Fruit fly (Drosophila melanogaster) whole organism, embryonic: Measurements from ENCODE around the gene CG12256.

Source experiments
- Atf3 ChIP-seq: fragments of 200-800 bp; sonication (Bioruptor generic); optimal IDR thresholded peaks from 3 replicates; lab custom pipeline; 2016; ENCODE audit warnings: missing biosample characterization, missing genetic modification characterization
- BEAF-32 ChIP-seq: fragments of 200-800 bp; sonication (Bioruptor generic); optimal IDR thresholded peaks from 3 replicates; lab custom pipeline; 2017; ENCODE audit warnings: missing biosample characterization, missing genetic modification characterization, mild to moderate bottlenecking, moderate library complexity, missing genetic modification reagents
- Bgb ChIP-seq: fragments of 200-800 bp; sonication (Bioruptor generic); IDR thresholded peaks from 2 replicates; pipeline ENCODE4 v1.3.6; 2022; ENCODE audit warnings: missing biosample characterization, missing genetic modification characterization; ENCODE audit not compliant: partially characterized antibody
- CG10147 ChIP-seq: fragments of 200-800 bp; sonication (Bioruptor generic); optimal IDR thresholded peaks from 2 replicates; lab custom pipeline; 2019; ENCODE audit warnings: missing biosample characterization, mild to moderate bottlenecking, missing genetic modification characterization, moderate library complexity
- CG10267 ChIP-seq: fragments of 200-800 bp; sonication (Bioruptor generic); optimal IDR thresholded peaks from 2 replicates; lab custom pipeline; 2018; ENCODE audit warnings: missing biosample characterization, mild to moderate bottlenecking, missing genetic modification characterization, moderate library complexity
- CG11560 ChIP-seq: fragments of 200-800 bp; sonication (Bioruptor generic); IDR thresholded peaks from 3 replicates; pipeline ENCODE4 v1.3.6; 2022; ENCODE audit warnings: missing biosample characterization, missing genetic modification characterization
- CG1233 ChIP-seq: fragments of 200-800 bp; sonication (Bioruptor generic); optimal IDR thresholded peaks from 4 replicates; lab custom pipeline; 2018; ENCODE audit warnings: missing biosample characterization, mild to moderate bottlenecking, missing genetic modification characterization
- CG14441 ChIP-seq: fragments of 200-800 bp; sonication (Bioruptor generic); IDR thresholded peaks from 2 replicates; pipeline ENCODE4 v1.3.6; 2022; ENCODE audit warnings: missing biosample characterization, missing genetic modification characterization
- CG14667 ChIP-seq: fragments of 200-800 bp; sonication (Bioruptor generic); IDR thresholded peaks from 2 replicates; pipeline ENCODE4 v1.3.6; 2022; ENCODE audit warnings: missing biosample characterization, missing genetic modification characterization
- CG15011 ChIP-seq: fragments of 200-800 bp; sonication (Bioruptor generic); optimal IDR thresholded peaks from 3 replicates; lab custom pipeline; 2018; ENCODE audit warnings: missing biosample characterization, mild to moderate bottlenecking, missing genetic modification characterization
- CG1602 ChIP-seq: fragments of 200-800 bp; sonication (Bioruptor generic); optimal IDR thresholded peaks from 3 replicates; lab custom pipeline; 2016; ENCODE audit warnings: missing biosample characterization, missing genetic modification characterization
- CG16779 ChIP-seq: fragments of 200-800 bp; sonication (Bioruptor generic); IDR thresholded peaks from 2 replicates; pipeline ENCODE4 v1.3.6; 2022; ENCODE audit warnings: missing biosample characterization, missing genetic modification characterization
- CG17385 ChIP-seq: fragments of 200-800 bp; sonication (Bioruptor generic); optimal IDR thresholded peaks from 3 replicates; lab custom pipeline; 2018; ENCODE audit warnings: missing biosample characterization, mild to moderate bottlenecking, missing genetic modification characterization
- CG17568 ChIP-seq: fragments of 200-800 bp; sonication (Bioruptor generic); optimal IDR thresholded peaks from 2 replicates; lab custom pipeline; 2018; ENCODE audit warnings: missing biosample characterization, mild to moderate bottlenecking, missing genetic modification characterization, moderate library complexity
- CG1832 ChIP-seq: fragments of 200-800 bp; sonication (Bioruptor generic); optimal IDR thresholded peaks from 2 replicates; lab custom pipeline; 2017; ENCODE audit warnings: missing biosample characterization, mild to moderate bottlenecking, missing genetic modification characterization, inconsistent platforms
- CG18619 ChIP-seq: fragments of 200-800 bp; sonication (Bioruptor generic); optimal IDR thresholded peaks from 3 replicates; lab custom pipeline; 2017; ENCODE audit warnings: missing biosample characterization, mild to moderate bottlenecking, missing genetic modification characterization
- CG2116 ChIP-seq: fragments of 200-800 bp; sonication (Bioruptor generic); optimal IDR thresholded peaks from 3 replicates; lab custom pipeline; 2018; ENCODE audit warnings: missing biosample characterization, mild to moderate bottlenecking, missing genetic modification characterization
- CG2202 ChIP-seq: fragments of 200-800 bp; sonication (Bioruptor generic); optimal IDR thresholded peaks from 2 replicates; lab custom pipeline; 2018; ENCODE audit warnings: missing biosample characterization, mild to moderate bottlenecking, missing genetic modification characterization
- CG30431 ChIP-seq: fragments of 200-800 bp; sonication (Bioruptor generic); optimal IDR thresholded peaks from 2 replicates; lab custom pipeline; 2017; ENCODE audit warnings: missing biosample characterization, missing genetic modification characterization
- CG34422 ChIP-seq: fragments of 200-800 bp; sonication (Bioruptor generic); IDR thresholded peaks from 3 replicates; pipeline ENCODE4 v1.3.6; 2022; ENCODE audit warnings: missing biosample characterization, missing genetic modification characterization
- CG3995 ChIP-seq: fragments of 200-800 bp; sonication (Bioruptor generic); optimal IDR thresholded peaks from 3 replicates; lab custom pipeline; 2016; ENCODE audit warnings: missing biosample characterization, missing genetic modification characterization
- CG6683 ChIP-seq: fragments of 200-800 bp; sonication (Bioruptor generic); optimal IDR thresholded peaks from 2 replicates; lab custom pipeline; 2017; ENCODE audit warnings: missing biosample characterization, mild to moderate bottlenecking, missing genetic modification characterization, missing genetic modification reagents
- CG6689 ChIP-seq: fragments of 200-800 bp; sonication (Bioruptor generic); IDR thresholded peaks from 2 replicates; pipeline ENCODE4 v1.3.6; 2022; ENCODE audit warnings: missing biosample characterization, missing genetic modification characterization
- CG6791 ChIP-seq: fragments of 200-800 bp; sonication (Bioruptor generic); IDR thresholded peaks from 3 replicates; pipeline ENCODE4 v1.3.6; 2022; ENCODE audit warnings: missing biosample characterization, missing genetic modification characterization; ENCODE audit not compliant: partially characterized antibody
- CG7556 ChIP-seq: fragments of 200-800 bp; sonication (Bioruptor generic); optimal IDR thresholded peaks from 2 replicates; lab custom pipeline; 2017; ENCODE audit warnings: missing biosample characterization, mild to moderate bottlenecking, missing genetic modification characterization
- CG7963 ChIP-seq: fragments of 200-800 bp; sonication (Bioruptor generic); IDR thresholded peaks from 3 replicates; pipeline ENCODE4 v1.3.6; 2022; ENCODE audit warnings: missing biosample characterization, missing genetic modification characterization; ENCODE audit not compliant: partially characterized antibody
- CG8765 ChIP-seq: fragments of 200-800 bp; sonication (Bioruptor generic); IDR thresholded peaks from 2 replicates; pipeline ENCODE4 v1.3.6; 2022; ENCODE audit warnings: missing biosample characterization, missing genetic modification characterization
- CG9817 ChIP-seq: fragments of 200-800 bp; sonication (Bioruptor generic); optimal IDR thresholded peaks from 2 replicates; lab custom pipeline; 2018; ENCODE audit warnings: missing biosample characterization, mild to moderate bottlenecking, missing genetic modification characterization, moderate library complexity
- Camta ChIP-seq: fragments of 200-800 bp; sonication (Bioruptor generic); optimal IDR thresholded peaks from 2 replicates; lab custom pipeline; 2016; ENCODE audit warnings: missing biosample characterization, missing genetic modification characterization
- Doc3 ChIP-seq: fragments of 200-800 bp; sonication (Bioruptor generic); IDR thresholded peaks from 3 replicates; pipeline ENCODE4 v1.3.6; 2022; ENCODE audit warnings: missing biosample characterization, missing genetic modification characterization; ENCODE audit not compliant: partially characterized antibody
- Dp ChIP-seq: fragments of 200-800 bp; sonication (Bioruptor generic); optimal IDR thresholded peaks from 2 replicates; lab custom pipeline; 2018; ENCODE audit warnings: missing biosample characterization, mild to moderate bottlenecking, missing genetic modification characterization, moderate library complexity
- Fer2 ChIP-seq: fragments of 200-800 bp; sonication (Bioruptor generic); optimal IDR thresholded peaks from 2 replicates; lab custom pipeline; 2018; ENCODE audit warnings: missing biosample characterization, mild to moderate bottlenecking, missing genetic modification characterization, moderate library complexity
- HLHmδ ChIP-seq: fragments of 200-800 bp; sonication (Bioruptor generic); optimal IDR thresholded peaks from 2 replicates; lab custom pipeline; 2018; ENCODE audit warnings: missing biosample characterization, mild to moderate bottlenecking, missing genetic modification characterization, moderate library complexity
- Hr51 ChIP-seq, 2 experiments: fragments of 200-800 bp; sonication (Bioruptor generic); optimal IDR thresholded peaks; 2 replicates in 1 of 2; 3 replicates in 1 of 2; lab custom pipeline; 2016 to 2018; ENCODE audit warnings: missing biosample characterization in 2 of 2, missing genetic modification characterization in 2 of 2, mild to moderate bottlenecking in 1 of 2, moderate library complexity in 1 of 2
- Mes4 ChIP-seq: fragments of 200-800 bp; sonication (Bioruptor generic); optimal IDR thresholded peaks from 2 replicates; lab custom pipeline; 2016; ENCODE audit warnings: missing biosample characterization, missing genetic modification characterization
- PHDP ChIP-seq: fragments of 200-800 bp; sonication (Bioruptor generic); optimal IDR thresholded peaks from 3 replicates; lab custom pipeline; 2018; ENCODE audit warnings: missing biosample characterization, mild to moderate bottlenecking, missing genetic modification characterization, moderate library complexity
- TFAM ChIP-seq: fragments of 200-800 bp; sonication (Bioruptor generic); optimal IDR thresholded peaks from 2 replicates; lab custom pipeline; 2017; ENCODE audit warnings: missing biosample characterization, missing genetic modification characterization, inconsistent platforms
- crol ChIP-seq: fragments of 200-800 bp; sonication (Bioruptor generic); IDR thresholded peaks from 2 replicates; pipeline ENCODE4 v1.3.6; 2022; ENCODE audit warnings: missing biosample characterization, missing genetic modification characterization
- h ChIP-seq: fragments of >200 bp; optimal IDR thresholded peaks from 2 replicates; lab custom pipeline; 2017
- ham ChIP-seq: fragments of 200-800 bp; sonication (Bioruptor generic); IDR thresholded peaks from 2 replicates; pipeline ENCODE4 v1.3.6; 2022; ENCODE audit warnings: missing biosample characterization, missing genetic modification characterization
- her ChIP-seq: fragments of 200-800 bp; sonication (Bioruptor generic); optimal IDR thresholded peaks from 2 replicates; lab custom pipeline; 2016; ENCODE audit warnings: missing biosample characterization, missing genetic modification characterization
- klu ChIP-seq: fragments of 200-800 bp; sonication (Bioruptor generic); IDR thresholded peaks from 2 replicates; pipeline ENCODE4 v1.3.6; 2022; ENCODE audit warnings: missing biosample characterization, missing genetic modification characterization
- maf-S ChIP-seq: fragments of 200-800 bp; sonication (Bioruptor generic); optimal IDR thresholded peaks from 2 replicates; lab custom pipeline; 2016; ENCODE audit warnings: missing biosample characterization, missing genetic modification characterization
- mam ChIP-seq: fragments of 200-800 bp; sonication (Bioruptor generic); optimal IDR thresholded peaks from 3 replicates; lab custom pipeline; 2016; ENCODE audit warnings: missing biosample characterization, missing genetic modification characterization
- pho ChIP-seq: fragments of 200-800 bp; sonication (Bioruptor generic); optimal IDR thresholded peaks from 2 replicates; lab custom pipeline; 2016; ENCODE audit warnings: missing biosample characterization, missing genetic modification characterization
- prd ChIP-seq, 3 experiments: fragments of >200 bp in 2 of 3; fragments of 200-800 bp in 1 of 3; sonication (Bioruptor generic) in 1 of 3; optimal IDR thresholded peaks in 2 of 3; IDR thresholded peaks in 1 of 3; 2 replicates in 2 of 3; 3 replicates in 1 of 3; pipeline versions ENCODE4 v1.3.6 to Lab custom; 2017 to 2022; ENCODE audit warnings: missing biosample characterization in 1 of 3, missing genetic modification characterization in 1 of 3
- pros ChIP-seq: fragments of 200-800 bp; sonication (Bioruptor generic); optimal IDR thresholded peaks from 3 replicates; lab custom pipeline; 2019; ENCODE audit warnings: missing biosample characterization, mild to moderate bottlenecking, missing genetic modification characterization, moderate library complexity
- pum ChIP-seq: fragments of 200-800 bp; sonication (Bioruptor generic); optimal IDR thresholded peaks from 2 replicates; lab custom pipeline; 2016; ENCODE audit warnings: missing biosample characterization, missing genetic modification characterization
- scrt ChIP-seq: fragments of 200-800 bp; sonication (Bioruptor generic); optimal IDR thresholded peaks from 2 replicates; lab custom pipeline; 2018; ENCODE audit warnings: missing biosample characterization, mild to moderate bottlenecking, missing genetic modification characterization, moderate library complexity
- sima ChIP-seq: fragments of 200-800 bp; sonication (Bioruptor generic); optimal IDR thresholded peaks from 2 replicates; lab custom pipeline; 2016; ENCODE audit warnings: missing biosample characterization, missing genetic modification characterization
- sob ChIP-seq: fragments of 200-800 bp; sonication (Bioruptor generic); IDR thresholded peaks from 2 replicates; pipeline ENCODE4 v1.3.6; 2022; ENCODE audit warnings: missing biosample characterization, missing genetic modification characterization

The CG12256 gene

dm6 chr3R:12219497-12219896 is 6.6 kb downstream of the CG12256 start, which contains the start of gene Cog1 (continued):
- TF ChIP-seq CG15011 (GFP tag; lab: Kevin White, UChicago) = no peak
- no peak for TF ChIP-seq CG2202 (tag; lab: Kevin White, UChicago)
- no peak for TF ChIP-seq CG3995 (GFP tag; lab: Kevin White, UChicago)
- no peak for TF ChIP-seq Fer2 (tag; lab: Kevin White, UChicago)
- TF ChIP-seq klu (GFP tag; lab: Robert Waterston, UW) = no peak
- TF ChIP-seq CG17385 (GFP tag; lab: Kevin White, UChicago) = no peak
- no peak for TF ChIP-seq sob (GFP tag; lab: Robert Waterston, UW)
- peak; percentile 70 for TF ChIP-seq Bgb
- no peak for TF ChIP-seq CG18619 (GFP tag; lab: Kevin White, UChicago)
- no peak for TF ChIP-seq sima (GFP tag; lab: Kevin White, UChicago)
- no peak for TF ChIP-seq Atf3 (GFP tag; lab: Kevin White, UChicago)
- no peak for TF ChIP-seq crol (GFP tag; lab: Robert Waterston, UW)
- TF ChIP-seq CG7963 (GFP tag; lab: Robert Waterston, UW) = peak; percentile 39; the same call in 2 of the 3 replicates
- TF ChIP-seq CG7556 (GFP tag; lab: Kevin White, UChicago) = no peak
- peak; percentile 5 for TF ChIP-seq Dp (GFP tag; lab: Kevin White, UChicago)
- TF ChIP-seq CG16779 (GFP tag; lab: Robert Waterston, UW) = no peak
- peak; percentile 72 for TF ChIP-seq BEAF-32 (GFP tag; lab: Kevin White, UChicago)
- no peak for TF ChIP-seq CG6683
- no peak for TF ChIP-seq ham (GFP tag; lab: Robert Waterston, UW)
- TF ChIP-seq CG1832 (GFP tag; lab: Kevin White, UChicago) = no peak
- no peak for TF ChIP-seq CG11560 (tag; lab: Robert Waterston, UW)
- TF ChIP-seq h (lab: Kevin White, UChicago) = no peak
- TF ChIP-seq Camta (GFP tag; lab: Kevin White, UChicago) = no peak
- TF ChIP-seq pum (GFP tag; lab: Kevin White, UChicago) = no peak
- TF ChIP-seq CG10267 (tag; lab: Kevin White, UChicago) = no peak
- no peak for TF ChIP-seq her (GFP tag; lab: Kevin White, UChicago)
- no peak for TF ChIP-seq pho
- TF ChIP-seq CG10147 (GFP tag; lab: Kevin White, UChicago) = no peak
- no peak for TF ChIP-seq Hr51 (GFP tag; optimal IDR thresholded peaks at IDR 0.05; lab: Kevin White, UChicago)
- TF ChIP-seq CG17568 (GFP tag; lab: Kevin White, UChicago) = no peak
- TF ChIP-seq CG30431 (GFP tag; lab: Kevin White, UChicago) = no peak
- no peak for TF ChIP-seq CG6689 (GFP tag; lab: Robert Waterston, UW)
- TF ChIP-seq CG34422 (GFP tag; lab: Robert Waterston, UW) = no peak; the same call in 2 of the 3 replicates
- TF ChIP-seq mam (GFP tag; lab: Kevin White, UChicago) = no peak
- TF ChIP-seq pros (GFP tag; lab: Kevin White, UChicago) = no peak
- TF ChIP-seq prd (optimal IDR thresholded peaks at IDR 0.05; lab: Kevin White, UChicago) = no peak
- no peak for TF ChIP-seq prd (GFP tag; IDR thresholded peaks at IDR 0.05; lab: Robert Waterston, UW)
- no peak for TF ChIP-seq TFAM (GFP tag; lab: Kevin White, UChicago)
- no peak for TF ChIP-seq scrt (GFP tag; lab: Kevin White, UChicago)
- no peak for TF ChIP-seq Mes4 (GFP tag; lab: Kevin White, UChicago)
- peak; percentile 71 for TF ChIP-seq CG6791 (GFP tag; lab: Robert Waterston, UW)
- TF ChIP-seq PHDP (tag; lab: Kevin White, UChicago) = no peak
- TF ChIP-seq CG2116 = peak; percentile 83
- no peak for TF ChIP-seq CG1602 (GFP tag; lab: Kevin White, UChicago)
- no peak for TF ChIP-seq HLHmδ (GFP tag; lab: Kevin White, UChicago)
- TF ChIP-seq CG9817 (tag; lab: Kevin White, UChicago) = no peak
- no peak for TF ChIP-seq CG14667 (GFP tag; lab: Robert Waterston, UW)
- TF ChIP-seq CG8765 (GFP tag; lab: Robert Waterston, UW) = no peak
- TF ChIP-seq CG1233 (GFP tag; lab: Kevin White, UChicago) = no peak
- no peak for TF ChIP-seq maf-S
- no peak for TF ChIP-seq CG14441 (GFP tag; lab: Robert Waterston, UW)
- peak; percentile 75 for TF ChIP-seq Doc3 (GFP tag; lab: Robert Waterston, UW)
